Fruit fly (Drosophila melanogaster): ENCODE data around the gene CG14689.
A peak's percentile ranks its signal among the peaks of the same experiment; 100 is the strongest.

CG14689 gene

dm6 chr3R:10688835-10689234 lies 22.2 kb downstream of the CG14689 start (continued):
- peak; percentile 41 for TF ChIP-seq Abd-B (GFP tag; optimal IDR thresholded peaks at IDR 0.05)
- TF ChIP-seq CG18599 (GFP tag; optimal IDR thresholded peaks at IDR 0.05) = peak; percentile 58
- peak; percentile 51; the same call in 1 of the 2 replicates for TF ChIP-seq ara (GFP tag; IDR thresholded peaks at IDR 0.05)
- no peak for TF ChIP-seq CG6654 (GFP tag; optimal IDR thresholded peaks at IDR 0.05)
- TF ChIP-seq Nf-YA (GFP tag; IDR thresholded peaks at IDR 0.05) = no peak
- peak; percentile 46 for TF ChIP-seq CG10147 (GFP tag; optimal IDR thresholded peaks at IDR 0.05)
- no peak for TF ChIP-seq pho (GFP tag; optimal IDR thresholded peaks at IDR 0.05)
- no peak for TF ChIP-seq ap (GFP tag; IDR thresholded peaks at IDR 0.05)
- no peak for TF ChIP-seq CG11560 (tag; IDR thresholded peaks at IDR 0.05)
- no peak for TF ChIP-seq CG16863 (GFP tag; optimal IDR thresholded peaks at IDR 0.05)
- TF ChIP-seq CkIIα-i1 (GFP tag; IDR thresholded peaks at IDR 0.05) = no peak
- no peak for TF ChIP-seq CG2129 (GFP tag; IDR thresholded peaks at IDR 0.05; ENCODE audit: partially characterized antibody)
- TF ChIP-seq Lhr (GFP tag; optimal IDR thresholded peaks at IDR 0.05) = no peak
- no peak for TF ChIP-seq CG16779 (GFP tag; IDR thresholded peaks at IDR 0.05)
- TF ChIP-seq CG1024 (GFP tag; IDR thresholded peaks at IDR 0.05) = no peak
- TF ChIP-seq CG5953 (GFP tag; IDR thresholded peaks at IDR 0.05) = no peak
- TF ChIP-seq Ada2b (GFP tag; IDR thresholded peaks at IDR 0.05) = no peak
- peak; percentile 20 for TF ChIP-seq CG9817 (tag; optimal IDR thresholded peaks at IDR 0.05)
- TF ChIP-seq CG12659 (GFP tag; optimal IDR thresholded peaks at IDR 0.05) = peak; percentile 34
- TF ChIP-seq MESR4 (GFP tag; optimal IDR thresholded peaks at IDR 0.05) = no peak
- no peak for TF ChIP-seq insv (GFP tag; optimal IDR thresholded peaks at IDR 0.05)
- TF ChIP-seq slbo (GFP tag; IDR thresholded peaks at IDR 0.05) = peak; percentile 81
- no peak for TF ChIP-seq fru (optimal IDR thresholded peaks at IDR 0.05)
- no peak for TF ChIP-seq p53 (GFP tag; optimal IDR thresholded peaks at IDR 0.05)
- peak; percentile 43; the same call in 1 of the 3 replicates for TF ChIP-seq otp (GFP tag; IDR thresholded peaks at IDR 0.05)
- TF ChIP-seq Pdp1 (GFP tag; optimal IDR thresholded peaks at IDR 0.05) = no peak
- no peak for TF ChIP-seq ems (GFP tag; optimal IDR thresholded peaks at IDR 0.05)
- no peak for TF ChIP-seq shn (GFP tag; optimal IDR thresholded peaks at IDR 0.05)
- no peak for TF ChIP-seq CG13624 (GFP tag; optimal IDR thresholded peaks at IDR 0.05)
- no peak for TF ChIP-seq CG18011 (GFP tag; optimal IDR thresholded peaks at IDR 0.05)
- no peak for TF ChIP-seq sqz (GFP tag; optimal IDR thresholded peaks at IDR 0.05)
- TF ChIP-seq CG10462 (GFP tag; optimal IDR thresholded peaks at IDR 0.05) = no peak
- TF ChIP-seq nmo (GFP tag; optimal IDR thresholded peaks at IDR 0.05) = peak; percentile 31
- TF ChIP-seq jigr1 (GFP tag; IDR thresholded peaks at IDR 0.05) = no peak
- peak; percentile 70 for TF ChIP-seq lab (GFP tag; optimal IDR thresholded peaks at IDR 0.05)
- 0 out of 3 replicates have a peak, but pooled peaks have one; percentile 19 for TF ChIP-seq zfh1 (GFP tag; IDR thresholded peaks at IDR 0.05)
- TF ChIP-seq CG2120 (GFP tag; optimal IDR thresholded peaks at IDR 0.05) = peak; percentile 79
- TF ChIP-seq CTCF (GFP tag; optimal IDR thresholded peaks at IDR 0.05) = no peak
- no peak for TF ChIP-seq Ssrp (tag; optimal IDR thresholded peaks at IDR 0.05)
- no peak for TF ChIP-seq h (optimal IDR thresholded peaks at IDR 0.05)
- TF ChIP-seq ab (GFP tag; optimal IDR thresholded peaks at IDR 0.05) = no peak
- no peak for TF ChIP-seq tap (tag; optimal IDR thresholded peaks at IDR 0.05)
- peak; percentile 21 for TF ChIP-seq tio (GFP tag; optimal IDR thresholded peaks at IDR 0.05)
- TF ChIP-seq CG12769 (tag; optimal IDR thresholded peaks at IDR 0.05) = peak; percentile 65
- peak; percentile 15 for TF ChIP-seq Hsf (GFP tag; optimal IDR thresholded peaks at IDR 0.05)
- no peak for TF ChIP-seq Hey (tag; optimal IDR thresholded peaks at IDR 0.05)
- peak; percentile 42; the same call in 1 of the 3 replicates for TF ChIP-seq Mrtf (GFP tag; IDR thresholded peaks at IDR 0.05)
- peak; percentile 70 for TF ChIP-seq grau (tag; optimal IDR thresholded peaks at IDR 0.05)
- no peak for TF ChIP-seq prd (optimal IDR thresholded peaks at IDR 0.05)
- TF ChIP-seq prd (GFP tag; IDR thresholded peaks at IDR 0.05) = peak; percentile 67; the same call in 2 of the 3 replicates
- TF ChIP-seq Bteb2 (GFP tag; optimal IDR thresholded peaks at IDR 0.05) = peak; percentile 56
- TF ChIP-seq Dp (GFP tag; optimal IDR thresholded peaks at IDR 0.05) = no peak
- TF ChIP-seq cad (GFP tag; optimal IDR thresholded peaks at IDR 0.05) = no peak

Measured in whole organism, embryonic.